Fruit fly (Drosophila melanogaster) whole organism, embryonic: ENCODE measurements around the gene CG43055.
A peak's percentile ranks its signal among the peaks of the same experiment; 100 is the strongest.

Source experiments
- BEAF-32 ChIP-seq: fragments of 200-800 bp; sonication (Bioruptor generic); optimal IDR thresholded peaks from 3 replicates; lab custom pipeline; 2017; ENCODE audit warnings: missing biosample characterization, missing genetic modification characterization, mild to moderate bottlenecking, moderate library complexity, missing genetic modification reagents
- CG11504 ChIP-seq: fragments of 200-800 bp; sonication (Bioruptor generic); optimal IDR thresholded peaks from 3 replicates; lab custom pipeline; 2019; ENCODE audit warnings: missing biosample characterization, mild to moderate bottlenecking, missing genetic modification characterization, moderate library complexity
- CG12942 ChIP-seq: fragments of 200-800 bp; sonication (Bioruptor generic); optimal IDR thresholded peaks from 3 replicates; lab custom pipeline; 2016; ENCODE audit warnings: missing biosample characterization, missing genetic modification characterization
- CG13296 ChIP-seq: fragments of 200-800 bp; sonication (Bioruptor generic); optimal IDR thresholded peaks from 3 replicates; lab custom pipeline; 2018; ENCODE audit warnings: missing biosample characterization, mild to moderate bottlenecking, missing genetic modification characterization
- CG13624 ChIP-seq: fragments of 200-800 bp; sonication (Bioruptor generic); optimal IDR thresholded peaks from 2 replicates; lab custom pipeline; 2016; ENCODE audit warnings: missing biosample characterization, missing genetic modification characterization
- CG15011 ChIP-seq: fragments of 200-800 bp; sonication (Bioruptor generic); optimal IDR thresholded peaks from 3 replicates; lab custom pipeline; 2018; ENCODE audit warnings: missing biosample characterization, mild to moderate bottlenecking, missing genetic modification characterization
- CG15073 ChIP-seq: fragments of 200-800 bp; sonication (Bioruptor generic); optimal IDR thresholded peaks from 2 replicates; lab custom pipeline; 2016; ENCODE audit warnings: missing biosample characterization, missing genetic modification characterization
- CG15269 ChIP-seq: fragments of 200-800 bp; sonication (Bioruptor generic); optimal IDR thresholded peaks from 2 replicates; lab custom pipeline; 2018; ENCODE audit warnings: missing biosample characterization, mild to moderate bottlenecking, missing genetic modification characterization, moderate library complexity
- CG1529 ChIP-seq: fragments of 200-800 bp; sonication (Bioruptor generic); optimal IDR thresholded peaks from 3 replicates; lab custom pipeline; 2018; ENCODE audit warnings: missing biosample characterization, missing genetic modification characterization
- CG1603 ChIP-seq: fragments of 200-800 bp; sonication (Bioruptor generic); optimal IDR thresholded peaks from 2 replicates; lab custom pipeline; 2019; ENCODE audit warnings: missing biosample characterization, mild to moderate bottlenecking, missing genetic modification characterization, moderate library complexity
- CG17186 ChIP-seq: fragments of 200-800 bp; sonication (Bioruptor generic); optimal IDR thresholded peaks from 3 replicates; lab custom pipeline; 2017; ENCODE audit warnings: missing biosample characterization, missing genetic modification reagents, missing genetic modification characterization
- CG17912 ChIP-seq: fragments of 200-800 bp; sonication (Bioruptor generic); optimal IDR thresholded peaks from 2 replicates; lab custom pipeline; 2018; ENCODE audit warnings: missing biosample characterization, mild to moderate bottlenecking, missing genetic modification characterization
- CG18764 ChIP-seq: fragments of 200-800 bp; sonication (Bioruptor generic); optimal IDR thresholded peaks from 3 replicates; lab custom pipeline; 2016; ENCODE audit warnings: missing biosample characterization, missing genetic modification characterization
- CG2129 ChIP-seq: fragments of 200-800 bp; sonication (Bioruptor generic); IDR thresholded peaks from 2 replicates; pipeline ENCODE4 v1.3.6; 2022; ENCODE audit warnings: missing biosample characterization, missing genetic modification characterization; ENCODE audit not compliant: partially characterized antibody
- CG2202 ChIP-seq: fragments of 200-800 bp; sonication (Bioruptor generic); optimal IDR thresholded peaks from 2 replicates; lab custom pipeline; 2018; ENCODE audit warnings: missing biosample characterization, mild to moderate bottlenecking, missing genetic modification characterization
- CG2712 ChIP-seq: fragments of 200-800 bp; optimal IDR thresholded peaks from 3 replicates; lab custom pipeline; 2019; ENCODE audit warnings: missing biosample characterization, mild to moderate bottlenecking, missing genetic modification characterization, moderate library complexity
- CG3065 ChIP-seq: fragments of 200-800 bp; sonication (Bioruptor generic); optimal IDR thresholded peaks from 2 replicates; lab custom pipeline; 2016; ENCODE audit warnings: missing biosample characterization, missing genetic modification characterization
- CG32767 ChIP-seq: fragments of 200-800 bp; sonication (Bioruptor generic); IDR thresholded peaks from 2 replicates; pipeline ENCODE4 v1.3.6; 2022; ENCODE audit warnings: missing biosample characterization, missing genetic modification characterization
- CG33213 ChIP-seq: fragments of 200-800 bp; sonication (Bioruptor generic); optimal IDR thresholded peaks from 3 replicates; lab custom pipeline; 2016; ENCODE audit warnings: missing biosample characterization, missing genetic modification characterization
- CG4617 ChIP-seq: fragments of 200-800 bp; sonication (Bioruptor generic); optimal IDR thresholded peaks from 3 replicates; lab custom pipeline; 2016; ENCODE audit warnings: missing biosample characterization, missing genetic modification characterization, borderline replicate concordance
- CG7786 ChIP-seq: fragments of 200-800 bp; sonication (Bioruptor generic); optimal IDR thresholded peaks from 2 replicates; lab custom pipeline; 2016; ENCODE audit warnings: missing biosample characterization, missing genetic modification characterization
- CG8388 ChIP-seq: fragments of 200-800 bp; sonication (Bioruptor generic); optimal IDR thresholded peaks from 2 replicates; lab custom pipeline; 2019; ENCODE audit warnings: missing biosample characterization, mild to moderate bottlenecking, missing genetic modification characterization, moderate library complexity
- CG9797 ChIP-seq: fragments of 200-800 bp; sonication (Bioruptor generic); optimal IDR thresholded peaks from 3 replicates; lab custom pipeline; 2018; ENCODE audit warnings: missing biosample characterization, mild to moderate bottlenecking, missing genetic modification characterization
- CG9932 ChIP-seq: fragments of 200-800 bp; sonication (Bioruptor generic); IDR thresholded peaks from 2 replicates; pipeline ENCODE4 v1.3.6; 2022; ENCODE audit warnings: missing biosample characterization, missing genetic modification characterization
- CHES-1-like ChIP-seq: fragments of 200-800 bp; sonication (Bioruptor generic); optimal IDR thresholded peaks from 2 replicates; lab custom pipeline; 2016; ENCODE audit warnings: missing biosample characterization, missing genetic modification characterization
- Dad ChIP-seq: fragments of 200-800 bp; sonication (Bioruptor generic); optimal IDR thresholded peaks from 3 replicates; lab custom pipeline; 2016; ENCODE audit warnings: missing biosample characterization, missing genetic modification characterization
- Dbx ChIP-seq: fragments of 200-800 bp; sonication (Bioruptor generic); IDR thresholded peaks from 3 replicates; pipeline ENCODE4 v1.3.6; 2022; ENCODE audit warnings: missing biosample characterization, missing genetic modification characterization
- Dfd ChIP-seq, 2 experiments: fragments of >200 bp; optimal IDR thresholded peaks; 2 replicates each; lab custom pipeline; 2017; ENCODE audit warnings: missing biosample characterization in 2 of 2, missing genetic modification characterization in 2 of 2
- Drgx ChIP-seq: fragments of 200-800 bp; sonication (Bioruptor generic); IDR thresholded peaks from 2 replicates; pipeline ENCODE4 v1.3.6; 2022; ENCODE audit warnings: missing biosample characterization, missing genetic modification characterization
- Ets97D ChIP-seq: fragments of 200-800 bp; sonication (Bioruptor generic); optimal IDR thresholded peaks from 3 replicates; lab custom pipeline; 2016; ENCODE audit warnings: missing biosample characterization, missing genetic modification characterization
- H15 ChIP-seq: fragments of 200-800 bp; sonication (Bioruptor generic); IDR thresholded peaks from 3 replicates; pipeline ENCODE4 v1.3.6; 2022; ENCODE audit warnings: missing biosample characterization, missing genetic modification characterization
- Hey ChIP-seq: fragments of 200-800 bp; sonication (Bioruptor generic); optimal IDR thresholded peaks from 3 replicates; lab custom pipeline; 2018; ENCODE audit warnings: missing biosample characterization, mild to moderate bottlenecking, missing genetic modification characterization
- MTF-1 ChIP-seq: fragments of 200-800 bp; sonication (Bioruptor generic); optimal IDR thresholded peaks from 2 replicates; lab custom pipeline; 2018; ENCODE audit warnings: missing biosample characterization, mild to moderate bottlenecking, missing genetic modification characterization, borderline replicate concordance
- NFAT ChIP-seq: fragments of 200-800 bp; sonication (Bioruptor generic); IDR thresholded peaks from 2 replicates; pipeline ENCODE4 v1.3.6; 2022; ENCODE audit warnings: missing biosample characterization, missing genetic modification characterization
- ato ChIP-seq: fragments of 200-800 bp; sonication (Bioruptor generic); IDR thresholded peaks from 2 replicates; pipeline ENCODE4 v1.3.6; 2022; ENCODE audit warnings: missing biosample characterization, missing genetic modification characterization; ENCODE audit not compliant: partially characterized antibody
- btn ChIP-seq: fragments of 200-800 bp; sonication (Bioruptor generic); optimal IDR thresholded peaks from 2 replicates; lab custom pipeline; 2016; ENCODE audit warnings: missing biosample characterization, missing genetic modification characterization
- chif ChIP-seq, 2 experiments: fragments of 200-800 bp; sonication (Bioruptor generic); optimal IDR thresholded peaks; 3 replicates each; lab custom pipeline; 2016; ENCODE audit warnings: missing biosample characterization in 2 of 2, missing genetic modification characterization in 2 of 2
- crc ChIP-seq: fragments of 200-800 bp; sonication (Bioruptor generic); optimal IDR thresholded peaks from 2 replicates; lab custom pipeline; 2016; ENCODE audit warnings: missing biosample characterization, missing genetic modification characterization
- croc ChIP-seq: fragments of 200-800 bp; sonication (Bioruptor generic); conservative IDR thresholded peaks from 3 replicates; pipeline ENCODE4 v1.3.6; 2022; ENCODE audit warnings: missing biosample characterization, missing genetic modification characterization
- fd96Cb ChIP-seq: fragments of 200-800 bp; sonication (Bioruptor generic); optimal IDR thresholded peaks from 2 replicates; lab custom pipeline; 2018; ENCODE audit warnings: missing biosample characterization, mild to moderate bottlenecking, missing genetic modification characterization, moderate library complexity
- klu ChIP-seq: fragments of 200-800 bp; sonication (Bioruptor generic); IDR thresholded peaks from 2 replicates; pipeline ENCODE4 v1.3.6; 2022; ENCODE audit warnings: missing biosample characterization, missing genetic modification characterization
- pan ChIP-seq, 4 experiments: fragments of >200 bp in 3 of 4; fragments of 200-800 bp in 1 of 4; sonication (Bioruptor generic) in 1 of 4; optimal IDR thresholded peaks in 3 of 4; IDR thresholded peaks in 1 of 4; 2 replicates each; pipeline versions ENCODE4 v1.3.6 to Lab custom; 2017 to 2022; ENCODE audit warnings: missing biosample characterization in 2 of 4, missing genetic modification characterization in 2 of 4, mixed read lengths in 1 of 4
- pho ChIP-seq: fragments of 200-800 bp; sonication (Bioruptor generic); optimal IDR thresholded peaks from 2 replicates; lab custom pipeline; 2016; ENCODE audit warnings: missing biosample characterization, missing genetic modification characterization
- scrt ChIP-seq: fragments of 200-800 bp; sonication (Bioruptor generic); optimal IDR thresholded peaks from 2 replicates; lab custom pipeline; 2018; ENCODE audit warnings: missing biosample characterization, mild to moderate bottlenecking, missing genetic modification characterization, moderate library complexity
- tgo ChIP-seq: fragments of 200-800 bp; sonication (Bioruptor generic); IDR thresholded peaks from 3 replicates; pipeline ENCODE4 v1.3.6; 2022; ENCODE audit warnings: missing biosample characterization, missing genetic modification characterization
- tll ChIP-seq, 2 experiments: fragments of 200-800 bp in 1 of 2; fragments of >200 bp in 1 of 2; sonication (Bioruptor generic) in 1 of 2; optimal IDR thresholded peaks; 2 replicates each; lab custom pipeline; 2017 to 2019; ENCODE audit warnings: missing biosample characterization in 2 of 2, missing genetic modification characterization in 2 of 2, mild to moderate bottlenecking in 1 of 2, moderate library complexity in 1 of 2
- tna ChIP-seq: fragments of 200-800 bp; sonication (Bioruptor generic); IDR thresholded peaks from 2 replicates; pipeline ENCODE4 v1.3.6; 2022; ENCODE audit warnings: missing biosample characterization, missing genetic modification characterization; ENCODE audit not compliant: partially characterized antibody
- unpg ChIP-seq: fragments of 200-800 bp; sonication (Bioruptor generic); optimal IDR thresholded peaks from 3 replicates; lab custom pipeline; 2018; ENCODE audit warnings: missing biosample characterization, mild to moderate bottlenecking, missing genetic modification characterization, moderate library complexity
- wdn ChIP-seq: fragments of 200-800 bp; sonication (Bioruptor generic); IDR thresholded peaks from 2 replicates; pipeline ENCODE4 v1.3.6; 2022; ENCODE audit warnings: missing biosample characterization, missing genetic modification characterization

CG43055 gene

dm6 chr2L:4371516-4372136 is 39.3 kb upstream of the CG43055 start (continued):
- TF ChIP-seq CG8388 (GFP tag; lab: Kevin White, UChicago) (peak; percentile 72), CG15011 (GFP tag; lab: Kevin White, UChicago) (peak; percentile 24), klu (GFP tag; lab: Robert Waterston, UW) (no peak), CG11504 (tag; lab: Kevin White, UChicago) (peak; percentile 78), CG9932 (GFP tag; lab: Robert Waterston, UW) (no peak), CG18764 (GFP tag; lab: Kevin White, UChicago) (peak; percentile 33), tna (GFP tag; lab: Robert Waterston, UW) (0 out of 2 replicates have a peak, but pooled peaks have one; percentile 17), scrt (GFP tag; lab: Kevin White, UChicago) (no peak), CG13624 (GFP tag; lab: Kevin White, UChicago) (no peak), Drgx (GFP tag; lab: Robert Waterston, UW) (no peak), Hey (tag; lab: Kevin White, UChicago) (no peak), fd96Cb (tag; lab: Kevin White, UChicago) (peak; percentile 74), CG13296 (peak; percentile 35), tll (GFP tag; optimal IDR thresholded peaks at IDR 0.05; lab: Kevin White, UChicago) (peak; percentile 23 to 67), CG7786 (GFP tag; lab: Kevin White, UChicago) (no peak), CG1603 (tag; lab: Kevin White, UChicago) (peak; percentile 1), CG15269 (tag; lab: Kevin White, UChicago) (peak; percentile 57), Dbx (no peak), CG4617 (GFP tag; lab: Kevin White, UChicago) (no peak), BEAF-32 (GFP tag; lab: Kevin White, UChicago) (no peak), CG1529 (peak; percentile 67), Dfd (GFP tag; optimal IDR thresholded peaks at IDR 0.05; lab: Kevin White, UChicago) (no peak), CG17186 (GFP tag; lab: Kevin White, UChicago) (peak; percentile 24), CG33213 (GFP tag; lab: Kevin White, UChicago) (no peak), Ets97D (no peak), CG15073 (GFP tag; lab: Kevin White, UChicago) (no peak), pan (optimal IDR thresholded peaks at IDR 0.05; lab: Kevin White, UChicago) (no peak), pan (GFP tag; optimal IDR thresholded peaks at IDR 0.05 in 1 of 2, IDR thresholded peaks at IDR 0.05 in 1 of 2) (peak in 1 of 2 experiments; percentile 58), CHES-1-like (no peak), MTF-1 (GFP tag; lab: Kevin White, UChicago) (no peak), chif (GFP tag; optimal IDR thresholded peaks at IDR 0.05; lab: Kevin White, UChicago) (peak in 1 of 2 experiments; percentile 20), crc (no peak), tgo (GFP tag; lab: Robert Waterston, UW) (peak; percentile 38; the same call in 2 of the 3 replicates), croc (GFP tag; lab: Robert Waterston, UW) (peak; percentile 52; the same call in 2 of the 3 replicates), Dad (GFP tag; lab: Kevin White, UChicago) (peak; percentile 2), CG2202 (peak; percentile 62), CG17912 (GFP tag; lab: Kevin White, UChicago) (no peak), btn (GFP tag; lab: Kevin White, UChicago) (no peak), NFAT (no peak), CG9797 (GFP tag; lab: Kevin White, UChicago) (peak; percentile 1), H15 (GFP tag; lab: Robert Waterston, UW) (no peak), ato (GFP tag; lab: Robert Waterston, UW) (no peak), CG3065 (GFP tag; lab: Kevin White, UChicago) (peak; percentile 49), CG32767 (GFP tag; lab: Robert Waterston, UW) (peak; percentile 42; the same call in 1 of the 2 replicates), wdn (GFP tag; lab: Robert Waterston, UW) (no peak), pho (GFP tag; lab: Kevin White, UChicago) (no peak), CG2712 (tag; lab: Kevin White, UChicago) (peak; percentile 86), CG2129 (GFP tag; lab: Robert Waterston, UW) (no peak), CG12942 (GFP tag; lab: Kevin White, UChicago) (peak; percentile 29), unpg (GFP tag; lab: Kevin White, UChicago) (peak; percentile 70)
